Worm (Caenorhabditis elegans) whole organism, mixed stage, embryonic: Measurements from ENCODE around the gene srz-67.

Experiments
- ces-1 ChIP-seq: fragments of 150-350 bp; optimal IDR thresholded peaks from 2 replicates; lab custom pipeline; 2014; ENCODE audit warnings: missing biosample characterization, missing genetic modification reagents, missing genetic modification characterization
- elt-1 ChIP-seq: sonication (generic microtip); optimal IDR thresholded peaks from 2 replicates; lab custom pipeline; 2017; ENCODE audit warnings: missing genetic modification characterization, mild to moderate bottlenecking, missing compliant biosample characterization, antibody characterized with exemption, moderate library complexity, borderline replicate concordance; ENCODE audit not compliant: insufficient read depth
- lin-13 ChIP-seq: fragments of 150-350 bp; optimal IDR thresholded peaks from 2 replicates; lab custom pipeline; 2014; ENCODE audit warnings: missing biosample characterization, missing genetic modification characterization
- lin-32 ChIP-seq: fragments of 200-800 bp; sonication (Bioruptor generic); optimal IDR thresholded peaks from 2 replicates; lab custom pipeline; 2018; ENCODE audit warnings: mild to moderate bottlenecking, missing genetic modification characterization, missing compliant biosample characterization
- mls-2 ChIP-seq: sonication (generic microtip); optimal IDR thresholded peaks from 2 replicates; lab custom pipeline; 2016; ENCODE audit warnings: mild to moderate bottlenecking, missing genetic modification characterization, moderate library complexity, missing compliant biosample characterization
- nhr-237 ChIP-seq: fragments of 150-350 bp; optimal IDR thresholded peaks from 2 replicates; lab custom pipeline; 2014; ENCODE audit warnings: missing biosample characterization, missing genetic modification characterization
- nhr-28 ChIP-seq: fragments of 150-350 bp; optimal IDR thresholded peaks from 2 replicates; lab custom pipeline; 2014; ENCODE audit warnings: missing biosample characterization, missing genetic modification characterization
- nhr-76 ChIP-seq: sonication (generic microtip); optimal IDR thresholded peaks from 2 replicates; lab custom pipeline; 2017; ENCODE audit warnings: missing biosample characterization, missing genetic modification characterization
- pha-4 ChIP-seq: fragments of 150-350 bp; optimal IDR thresholded peaks from 2 replicates; lab custom pipeline; 2018; ENCODE audit warnings: missing biosample characterization, missing genetic modification reagents, missing genetic modification characterization
- snpc-4 ChIP-seq: fragments of 150-350 bp; optimal IDR thresholded peaks from 2 replicates; lab custom pipeline; 2014; ENCODE audit warnings: missing biosample characterization, missing genetic modification characterization
- sptf-1 ChIP-seq: sonication (generic microtip); optimal IDR thresholded peaks from 2 replicates; lab custom pipeline; 2017; ENCODE audit warnings: mild to moderate bottlenecking, missing genetic modification characterization, moderate library complexity, missing compliant biosample characterization
- unc-62 ChIP-seq: fragments of 150-350 bp; optimal IDR thresholded peaks from 2 replicates; lab custom pipeline; 2014; ENCODE audit warnings: missing biosample characterization, missing genetic modification reagents, missing genetic modification characterization

- TF ChIP-seq unc-62 (GFP tag; lab: Kevin White, UChicago) (no peak), elt-1 (no peak), nhr-28 (tag; lab: Kevin White, UChicago) (no peak), nhr-237 (tag; lab: Kevin White, UChicago) (no peak), sptf-1 (tag; lab: Kevin White, UChicago) (no peak), snpc-4 (tag; lab: Kevin White, UChicago) (no peak), nhr-76 (tag; lab: Kevin White, UChicago) (no peak), pha-4 (tag; lab: Kevin White, UChicago) (no peak), lin-32 (no peak), ces-1 (GFP tag; lab: Kevin White, UChicago) (no peak), lin-13 (tag; lab: Kevin White, UChicago) (no peak), mls-2 (tag; lab: Kevin White, UChicago) (no peak)
These were observed 16.2 kb downstream of the srz-67 start, which contains the start of gene ZC239.22 for ce11 chrII:3220723-3221122.
